Worm (Caenorhabditis elegans) whole organism, early embryonic: ENCODE results near the gene Y71H2B.8.
"Not testable (repeated sequence)": the region's sequence is repeated elsewhere in the genome, so short reads cannot be mapped to it uniquely, and the experiment has no call there.

ENCODE experiments used
- B0310.2 ChIP-seq: sonication (generic microtip); optimal IDR thresholded peaks from 2 replicates; lab custom pipeline; 2016; ENCODE audit warnings: mild to moderate bottlenecking, missing genetic modification characterization, missing compliant biosample characterization
- F13C5.2 ChIP-seq: sonication (generic microtip); optimal IDR thresholded peaks from 2 replicates; lab custom pipeline; 2017; ENCODE audit warnings: mild to moderate bottlenecking, missing genetic modification characterization, inconsistent platforms, missing compliant biosample characterization
- aly-1 ChIP-seq: sonication (generic microtip); optimal IDR thresholded peaks from 2 replicates; lab custom pipeline; 2016; ENCODE audit warnings: missing genetic modification characterization, missing compliant biosample characterization
- ama-1 ChIP-seq: fragments of 150-350 bp; optimal IDR thresholded peaks from 2 replicates; lab custom pipeline; 2014
- ceh-13 ChIP-seq: fragments of 200-800 bp; sonication (Bioruptor generic); optimal IDR thresholded peaks from 2 replicates; lab custom pipeline; 2018; ENCODE audit warnings: mild to moderate bottlenecking, missing genetic modification characterization, missing compliant biosample characterization
- ceh-36 ChIP-seq: sonication (generic microtip); optimal IDR thresholded peaks from 2 replicates; lab custom pipeline; 2016; ENCODE audit warnings: missing genetic modification characterization, inconsistent platforms, missing compliant biosample characterization
- ets-7 ChIP-seq: sonication (generic microtip); optimal IDR thresholded peaks from 2 replicates; lab custom pipeline; 2016; ENCODE audit warnings: missing genotype, missing genetic modification characterization, missing compliant biosample characterization
- flt-1 ChIP-seq: fragments of 200-800 bp; sonication (Bioruptor generic); IDR thresholded peaks from 2 replicates; pipeline ENCODE4 v1.3.6; 2022; ENCODE audit warnings: missing genetic modification characterization, missing compliant biosample characterization
- hmbx-1 ChIP-seq: sonication (generic microtip); optimal IDR thresholded peaks from 2 replicates; lab custom pipeline; 2016; ENCODE audit warnings: mild to moderate bottlenecking, missing genetic modification characterization, missing compliant biosample characterization
- hmg-4 ChIP-seq: fragments of 200-800 bp; sonication (Bioruptor generic); optimal IDR thresholded peaks from 2 replicates; lab custom pipeline; 2018; ENCODE audit warnings: mild to moderate bottlenecking, missing genetic modification characterization, missing compliant biosample characterization
- hnd-1 ChIP-seq: sonication (generic microtip); optimal IDR thresholded peaks from 2 replicates; lab custom pipeline; 2016; ENCODE audit warnings: missing genetic modification characterization, missing compliant biosample characterization
- pes-1 ChIP-seq: fragments of 200-800 bp; sonication (Bioruptor generic); IDR thresholded peaks from 2 replicates; pipeline ENCODE4 v1.3.6; 2022; ENCODE audit warnings: missing genetic modification reagents, missing genetic modification characterization, missing compliant biosample characterization
- scrt-1 ChIP-seq: fragments of 200-800 bp; sonication (Bioruptor generic); IDR thresholded peaks from 2 replicates; pipeline ENCODE4 v1.3.6; 2022; ENCODE audit warnings: missing genetic modification characterization, missing compliant biosample characterization
- sea-1 ChIP-seq: fragments of 200-800 bp; sonication (Bioruptor generic); conservative IDR thresholded peaks from 2 replicates; pipeline ENCODE4 v1.3.6; 2022; ENCODE audit warnings: missing genetic modification characterization, missing compliant biosample characterization
- tbx-11 ChIP-seq: fragments of 200-800 bp; sonication (Bioruptor generic); IDR thresholded peaks from 2 replicates; pipeline ENCODE4 v1.3.6; 2022; ENCODE audit warnings: missing genetic modification characterization, missing compliant biosample characterization
- tbx-37 ChIP-seq: fragments of 200-800 bp; sonication (Bioruptor generic); conservative IDR thresholded peaks from 2 replicates; pipeline ENCODE4 v1.3.6; 2022; ENCODE audit warnings: missing genetic modification reagents, missing genetic modification characterization, missing compliant biosample characterization
- tra-4 ChIP-seq: sonication (generic microtip); optimal IDR thresholded peaks from 2 replicates; lab custom pipeline; 2017; ENCODE audit warnings: missing genetic modification characterization, missing compliant biosample characterization

Y71H2B.8 gene

ce11 chrIII:2596984-2597454, 17.9 kb downstream of the Y71H2B.8 start, which contains the start of gene apb-1:
Gene apb-1 (minus strand): TSS chrIII:2597034.
- TF ChIP-seq tbx-11: peak; percentile 65; the same call in 1 of the 2 replicates
- TF ChIP-seq sea-1: 0 out of 2 replicates have a peak, but pooled peaks have one; percentile 11
- TF ChIP-seq pes-1: peak; percentile 74
- TF ChIP-seq hmg-4 (GFP tag; lab: Kevin White, UChicago): peak; percentile 75
- no peak for TF ChIP-seq B0310.2 (tag; lab: Kevin White, UChicago)
- TF ChIP-seq aly-1 (tag; lab: Kevin White, UChicago): no peak
- TF ChIP-seq F13C5.2: peak; percentile 88
- TF ChIP-seq hmbx-1 (tag; lab: Kevin White, UChicago): no peak
- 0 out of 2 replicates have a peak, but pooled peaks have one; percentile 50 for TF ChIP-seq scrt-1 (GFP tag; lab: Robert Waterston, UW)
- peak; percentile 42 for TF ChIP-seq ceh-36
- TF ChIP-seq ets-7 (tag; lab: Kevin White, UChicago): no peak
- TF ChIP-seq tbx-37 (GFP tag; lab: Robert Waterston, UW): 0 out of 2 replicates have a peak, but pooled peaks have one; percentile 38
- TF ChIP-seq flt-1 (GFP tag; lab: Robert Waterston, UW): peak; percentile 68
- no peak for TF ChIP-seq ceh-13 (GFP tag; lab: Kevin White, UChicago)
- TF ChIP-seq hnd-1 (tag; lab: Kevin White, UChicago): no peak
- no peak for TF ChIP-seq tra-4 (tag; lab: Kevin White, UChicago)

- TF ChIP-seq B0310.2 (tag; lab: Kevin White, UChicago): no peak
- no peak for TF ChIP-seq F13C5.2
- no peak for TF ChIP-seq hmbx-1 (tag; lab: Kevin White, UChicago)
- TF ChIP-seq ceh-13 (GFP tag; lab: Kevin White, UChicago): no peak
- TF ChIP-seq scrt-1 (GFP tag; lab: Robert Waterston, UW): no peak
- TF ChIP-seq hmg-4 (GFP tag; lab: Kevin White, UChicago): no peak
Observed at ce11 chrIII:2597753-2598152, 18.7 kb downstream of the Y71H2B.8 start, which contains the start of gene mdt-19. Gene mdt-19 (plus strand): TSS chrIII:2598053.

- TF ChIP-seq aly-1 (tag; lab: Kevin White, UChicago) (no peak), hmg-4 (GFP tag; lab: Kevin White, UChicago) (no peak), ceh-36 (no peak), tbx-37 (GFP tag; lab: Robert Waterston, UW) (no peak), tbx-11 (no peak), hmbx-1 (tag; lab: Kevin White, UChicago) (no peak), sea-1 (no peak), B0310.2 (tag; lab: Kevin White, UChicago) (no peak)
Observed at ce11 chrIII:2598491-2599065, 19.5 kb downstream of the Y71H2B.8 start.

DNA sequence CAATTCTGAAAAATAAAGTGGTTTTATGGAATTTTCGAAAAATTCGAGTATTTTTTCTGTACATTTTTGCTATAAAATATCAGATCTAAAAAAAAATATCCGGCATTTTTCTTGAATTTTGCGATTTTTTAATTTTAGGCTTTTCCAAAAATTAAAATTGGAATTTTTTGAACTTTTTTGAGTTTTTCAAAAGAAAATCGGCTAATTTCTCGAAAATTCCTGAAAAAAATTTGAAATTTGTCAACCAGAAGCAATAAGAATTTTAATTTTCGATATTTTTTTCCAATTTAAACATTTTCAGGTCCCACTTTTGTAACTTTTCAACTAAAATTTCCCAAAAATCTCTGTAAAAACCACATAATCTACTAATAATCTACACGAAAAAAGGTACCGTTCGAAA, 24.6 kb downstream of the Y71H2B.8 start, which contains the start of gene Y71H2B.11:
Y71H2B.11 (plus strand) TSS at position 301 of the 400 bp plus-strand sequence.
- TF ChIP-seq hmbx-1 (tag; lab: Kevin White, UChicago) (no peak), ceh-13 (GFP tag; lab: Kevin White, UChicago) (no peak), F13C5.2 (no peak), hnd-1 (tag; lab: Kevin White, UChicago) (no peak), ets-7 (tag; lab: Kevin White, UChicago) (no peak), sea-1 (no peak), scrt-1 (GFP tag; lab: Robert Waterston, UW) (no peak), pes-1 (no peak)

DNA sequence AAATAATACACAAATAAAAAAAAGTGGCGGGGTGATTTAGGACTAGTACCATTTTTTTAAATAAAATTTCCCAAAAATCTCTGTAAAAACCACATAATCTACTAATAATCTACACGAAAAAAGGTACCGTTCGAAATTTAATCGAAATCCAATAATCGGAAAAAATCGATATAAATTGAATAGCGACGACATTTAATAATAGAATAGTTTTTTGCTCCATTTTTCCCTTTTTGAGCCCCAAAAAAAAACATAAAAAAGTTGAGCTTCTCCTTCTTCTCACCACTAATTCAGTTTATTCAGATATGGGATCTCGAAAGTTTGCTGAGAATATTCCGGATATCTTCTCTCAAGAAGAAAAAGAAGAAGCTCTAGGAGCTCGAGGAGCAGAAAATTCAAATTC, 28.6 kb downstream of the Y71H2B.8 start, which contains the start of gene Y71H2B.5:
Y71H2B.5 (plus strand) TSS at position 301 of the 400 bp plus-strand sequence.
- TF ChIP-seq ceh-36; aly-1 (tag; lab: Kevin White, UChicago); pes-1: not testable (repeated sequence)

- TF ChIP-seq aly-1 (tag; lab: Kevin White, UChicago): no peak
- no peak for TF ChIP-seq pes-1
- TF ChIP-seq tra-4 (tag; lab: Kevin White, UChicago): no peak
- no peak for TF ChIP-seq ama-1 (lab: Kevin White, UChicago)
- no peak for TF ChIP-seq tbx-11
- TF ChIP-seq ets-7 (tag; lab: Kevin White, UChicago): no peak
- TF ChIP-seq scrt-1 (GFP tag; lab: Robert Waterston, UW): no peak
- no peak for TF ChIP-seq F13C5.2
- no peak for TF ChIP-seq hnd-1 (tag; lab: Kevin White, UChicago)
- no peak for TF ChIP-seq B0310.2 (tag; lab: Kevin White, UChicago)
- TF ChIP-seq ceh-13 (GFP tag; lab: Kevin White, UChicago): no peak
- TF ChIP-seq sea-1: no peak
- no peak for TF ChIP-seq tbx-37 (GFP tag; lab: Robert Waterston, UW)
- TF ChIP-seq flt-1 (GFP tag; lab: Robert Waterston, UW): no peak
- no peak for TF ChIP-seq ceh-36
- no peak for TF ChIP-seq hmbx-1 (tag; lab: Kevin White, UChicago)
- TF ChIP-seq hmg-4 (GFP tag; lab: Kevin White, UChicago): no peak
Observed at ce11 chrIII:2616212-2616611, 37.1 kb downstream of the Y71H2B.8 start.

ce11 chrIII:2618663-2619062, 39.6 kb downstream of the Y71H2B.8 start, which contains the start of gene Y71H2B.4:
Gene Y71H2B.4 (plus strand): TSS chrIII:2618963.
- no peak for TF ChIP-seq B0310.2 (tag; lab: Kevin White, UChicago)
- no peak for TF ChIP-seq sea-1
- no peak for TF ChIP-seq flt-1 (GFP tag; lab: Robert Waterston, UW)
- TF ChIP-seq ama-1 (lab: Kevin White, UChicago): no peak
- no peak for TF ChIP-seq ets-7 (tag; lab: Kevin White, UChicago)
- no peak for TF ChIP-seq ceh-36
- TF ChIP-seq F13C5.2: no peak
- no peak for TF ChIP-seq hmg-4 (GFP tag; lab: Kevin White, UChicago)
- no peak for TF ChIP-seq pes-1
- TF ChIP-seq scrt-1 (GFP tag; lab: Robert Waterston, UW): no peak
- no peak for TF ChIP-seq ceh-13 (GFP tag; lab: Kevin White, UChicago)
- TF ChIP-seq aly-1 (tag; lab: Kevin White, UChicago): no peak
- no peak for TF ChIP-seq hnd-1 (tag; lab: Kevin White, UChicago)
- TF ChIP-seq hmbx-1 (tag; lab: Kevin White, UChicago): no peak
- TF ChIP-seq tbx-11: no peak
- no peak for TF ChIP-seq tra-4 (tag; lab: Kevin White, UChicago)
- no peak for TF ChIP-seq tbx-37 (GFP tag; lab: Robert Waterston, UW)
